Worm (Caenorhabditis elegans): Measurements from ENCODE around the gene T24E12.6.

The T24E12.6 gene

ce11 chrII:3786538-3786937 is 25.0 kb upstream of the T24E12.6 start (continued):
- TF ChIP-seq unc-62 (GFP tag; optimal IDR thresholded peaks at IDR 0.05 in 1 of 2) (peak; percentile 70 to 98), unc-62 (tag; optimal IDR thresholded peaks at IDR 0.05) (no peak), nhr-6 (tag; optimal IDR thresholded peaks at IDR 0.05) (peak; percentile 100), hlh-11 (tag; optimal IDR thresholded peaks at IDR 0.05) (peak; percentile 79), dmd-6 (GFP tag; IDR thresholded peaks at IDR 0.05) (peak; percentile 98)

ce11 chrII:3785756-3786155 is 24.3 kb upstream of the T24E12.6 start:
- TF ChIP-seq jun-1 (tag; optimal IDR thresholded peaks at IDR 0.05), result no peak
- peak; percentile 78 for TF ChIP-seq set-16 (GFP tag; IDR thresholded peaks at IDR 0.05)

ce11 chrII:3785257-3785656 is 23.8 kb upstream of the T24E12.6 start, which contains the start of gene T24E12.1:
Gene T24E12.1, plus strand, starts transcription at chrII:3785557.
- TF ChIP-seq hlh-11 (tag; optimal IDR thresholded peaks at IDR 0.05) (no peak), aly-2 (tag; optimal IDR thresholded peaks at IDR 0.05) (no peak), lin-15B (tag; optimal IDR thresholded peaks at IDR 0.05) (no peak), zfp-3 (GFP tag; conservative IDR thresholded peaks at IDR 0.05) (no peak), zip-11 (GFP tag; IDR thresholded peaks at IDR 0.05) (no peak), Y75B8A.6 (GFP tag; IDR thresholded peaks at IDR 0.05) (no peak), nhr-11 (tag; optimal IDR thresholded peaks at IDR 0.05) (no peak), Y48G9A.11 (GFP tag; IDR thresholded peaks at IDR 0.05) (no peak), spr-1 (tag; optimal IDR thresholded peaks at IDR 0.05) (no peak), lin-1 (GFP tag; IDR thresholded peaks at IDR 0.05) (no peak), mes-2 (tag; optimal IDR thresholded peaks at IDR 0.05; ENCODE audit: poor library complexity, severe bottlenecking) (no peak), madf-9 (GFP tag; conservative IDR thresholded peaks at IDR 0.05) (no peak), gei-8 (GFP tag; optimal IDR thresholded peaks at IDR 0.05) (no peak), madf-5 (GFP tag; IDR thresholded peaks at IDR 0.05) (no peak)

- TF ChIP-seq snpc-1.2 (GFP tag; IDR thresholded peaks at IDR 0.05) (no peak), T26A8.4 (GFP tag; IDR thresholded peaks at IDR 0.05) (no peak)
These were observed 21.0 kb upstream of the T24E12.6 start, which contains the start of gene T24E12.2 for ce11 chrII:3782309-3783000. Gene T24E12.2, plus strand, starts transcription at chrII:3782950.

- TF ChIP-seq daf-19 (GFP tag; conservative IDR thresholded peaks at IDR 0.05) (no peak), aha-1 (tag) (peak; percentile 74)
These were observed 19.7 kb upstream of the T24E12.6 start for ce11 chrII:3781238-3781637.

- TF ChIP-seq hmg-1.1 (GFP tag; IDR thresholded peaks at IDR 0.05) (no peak), aly-2 (tag; optimal IDR thresholded peaks at IDR 0.05) (no peak), nhr-76 (tag; optimal IDR thresholded peaks at IDR 0.05) (no peak), dmd-8 (GFP tag; IDR thresholded peaks at IDR 0.05) (no peak), rbr-2 (tag; optimal IDR thresholded peaks at IDR 0.05) (no peak), tra-1 (GFP tag; IDR thresholded peaks at IDR 0.05) (no peak), zip-11 (GFP tag; IDR thresholded peaks at IDR 0.05) (no peak)
These were observed 18.0 kb upstream of the T24E12.6 start, which contains the start of gene T24E12.11 for ce11 chrII:3779463-3779862. Gene T24E12.11, minus strand, starts transcription at chrII:3779563.

- no peak for TF ChIP-seq D1046.2 (GFP tag; IDR thresholded peaks at IDR 0.05)
- no peak for TF ChIP-seq F44E2.7 (GFP tag; IDR thresholded peaks at IDR 0.05)
- TF ChIP-seq mep-1 (tag; optimal IDR thresholded peaks at IDR 0.05), result no peak
- no peak for TF ChIP-seq ZK546.5 (tag; optimal IDR thresholded peaks at IDR 0.05)
These were observed 16.3 kb upstream of the T24E12.6 start for ce11 chrII:3777802-3778201.
